Worm (Caenorhabditis elegans) whole organism, young adult: ENCODE measurements around the gene Y26G10.5.

ENCODE experiments used
- B0019.2 ChIP-seq: fragments of 200-800 bp; sonication (Bioruptor generic); conservative IDR thresholded peaks from 2 replicates; pipeline ENCODE4 v1.3.6; 2022; ENCODE audit warnings: missing genetic modification reagents, missing genetic modification characterization, missing compliant biosample characterization
- B0261.1 ChIP-seq: sonication (generic microtip); optimal IDR thresholded peaks from 2 replicates; lab custom pipeline; 2016; ENCODE audit warnings: mild to moderate bottlenecking, missing genetic modification characterization, moderate library complexity, missing compliant biosample characterization
- C06A6.2 ChIP-seq: fragments of 200-800 bp; sonication (Bioruptor generic); conservative IDR thresholded peaks from 2 replicates; pipeline ENCODE4 v1.3.6; 2022; ENCODE audit warnings: missing genetic modification characterization, missing compliant biosample characterization
- C17E4.6 ChIP-seq: fragments of 200-800 bp; sonication (Bioruptor generic); IDR thresholded peaks from 2 replicates; pipeline ENCODE4 v1.3.6; 2022; ENCODE audit warnings: missing genetic modification reagents, missing genetic modification characterization, missing compliant biosample characterization
- F10E7.11 ChIP-seq: sonication (generic microtip); optimal IDR thresholded peaks from 2 replicates; lab custom pipeline; 2017; ENCODE audit warnings: mild to moderate bottlenecking, missing genetic modification characterization, moderate library complexity, missing compliant biosample characterization
- F49E8.2 ChIP-seq: sonication (generic microtip); optimal IDR thresholded peaks from 3 replicates; lab custom pipeline; 2017; ENCODE audit warnings: missing genetic modification characterization, mild to moderate bottlenecking, missing compliant biosample characterization, antibody characterized with exemption, moderate library complexity; ENCODE audit not compliant: insufficient read depth
- F52B5.7 ChIP-seq: sonication (generic microtip); optimal IDR thresholded peaks from 2 replicates; lab custom pipeline; 2016; ENCODE audit warnings: mild to moderate bottlenecking, missing genetic modification characterization, missing compliant biosample characterization
- F57A8.1 ChIP-seq: fragments of 200-800 bp; sonication (Bioruptor generic); optimal IDR thresholded peaks from 2 replicates; lab custom pipeline; 2018; ENCODE audit warnings: mild to moderate bottlenecking, missing genetic modification characterization, moderate library complexity, missing compliant biosample characterization
- T26A5.8 ChIP-seq: sonication (generic microtip); optimal IDR thresholded peaks from 2 replicates; lab custom pipeline; 2016; ENCODE audit warnings: missing genetic modification characterization, missing compliant biosample characterization
- ZK185.1 ChIP-seq: sonication (generic microtip); optimal IDR thresholded peaks from 2 replicates; lab custom pipeline; 2016; ENCODE audit warnings: mild to moderate bottlenecking, missing genetic modification characterization, missing compliant biosample characterization; ENCODE audit not compliant: poor library complexity, severe bottlenecking
- akir-1 ChIP-seq: fragments of 200-800 bp; sonication (Bioruptor generic); optimal IDR thresholded peaks from 2 replicates; lab custom pipeline; 2018; ENCODE audit warnings: mild to moderate bottlenecking, missing genetic modification characterization, moderate library complexity, missing compliant biosample characterization
- bed-1 ChIP-seq: fragments of 200-800 bp; sonication (Bioruptor generic); IDR thresholded peaks from 2 replicates; pipeline ENCODE4 v1.3.6; 2022; ENCODE audit warnings: missing genetic modification reagents, missing genetic modification characterization, missing compliant biosample characterization
- ceh-100 ChIP-seq: fragments of 200-800 bp; sonication (Bioruptor generic); IDR thresholded peaks from 2 replicates; pipeline ENCODE4 v1.3.6; 2022; ENCODE audit warnings: missing genetic modification reagents, missing genetic modification characterization, missing compliant biosample characterization
- ceh-40 ChIP-seq: fragments of 200-800 bp; sonication (Bioruptor generic); IDR thresholded peaks from 2 replicates; pipeline ENCODE4 v1.3.6; 2022; ENCODE audit warnings: missing genetic modification characterization, missing compliant biosample characterization
- ceh-58 ChIP-seq: fragments of 200-800 bp; sonication (Bioruptor generic); IDR thresholded peaks from 2 replicates; pipeline ENCODE4 v1.3.6; 2022; ENCODE audit warnings: missing genetic modification characterization, missing compliant biosample characterization
- dpff-1 ChIP-seq: sonication (generic microtip); optimal IDR thresholded peaks from 2 replicates; lab custom pipeline; 2017; ENCODE audit warnings: mild to moderate bottlenecking, missing genetic modification characterization, missing compliant biosample characterization
- dpl-1 ChIP-seq: fragments of 150-350 bp; optimal IDR thresholded peaks from 2 replicates; lab custom pipeline; 2014; ENCODE audit warnings: missing biosample characterization, missing genetic modification reagents, missing genetic modification characterization
- efl-1 ChIP-seq: fragments of 150-350 bp; optimal IDR thresholded peaks from 2 replicates; lab custom pipeline; 2014; ENCODE audit warnings: missing biosample characterization, missing genetic modification reagents, missing genetic modification characterization
- egl-18 ChIP-seq: fragments of 200-800 bp; sonication (Bioruptor generic); IDR thresholded peaks from 2 replicates; pipeline ENCODE4 v1.3.6; 2022; ENCODE audit warnings: missing genetic modification reagents, missing genetic modification characterization, missing compliant biosample characterization
- egl-44 ChIP-seq: fragments of 200-800 bp; sonication (Bioruptor generic); IDR thresholded peaks from 2 replicates; pipeline ENCODE4 v1.3.6; 2022; ENCODE audit warnings: missing genetic modification reagents, missing genetic modification characterization, missing compliant biosample characterization
- ets-4 ChIP-seq: fragments of 200-800 bp; sonication (Bioruptor generic); optimal IDR thresholded peaks from 2 replicates; lab custom pipeline; 2018; ENCODE audit warnings: mild to moderate bottlenecking, missing genetic modification characterization, missing compliant biosample characterization
- gei-17 ChIP-seq: fragments of 200-800 bp; sonication (Bioruptor generic); optimal IDR thresholded peaks from 2 replicates; lab custom pipeline; 2018; ENCODE audit warnings: mild to moderate bottlenecking, missing genetic modification characterization, missing compliant biosample characterization
- hmg-20 ChIP-seq: fragments of 200-800 bp; sonication (Bioruptor generic); IDR thresholded peaks from 2 replicates; pipeline ENCODE4 v1.3.6; 2022; ENCODE audit warnings: missing genetic modification reagents, missing genetic modification characterization, missing compliant biosample characterization
- lin-26 ChIP-seq: fragments of 200-800 bp; sonication (Bioruptor generic); IDR thresholded peaks from 2 replicates; pipeline ENCODE4 v1.3.6; 2022; ENCODE audit warnings: missing genetic modification reagents, missing genetic modification characterization, missing compliant biosample characterization
- lin-35 ChIP-seq, 3 experiments: fragments of 150-350 bp in 2 of 3; sonication (generic microtip) in 1 of 3; optimal IDR thresholded peaks; 2 replicates each; lab custom pipeline; 2014 to 2018; ENCODE audit warnings: missing biosample characterization in 3 of 3, missing genetic modification characterization in 3 of 3, missing genetic modification reagents in 3 of 3
- lin-40 ChIP-seq: sonication (generic microtip); optimal IDR thresholded peaks from 2 replicates; lab custom pipeline; 2016; ENCODE audit warnings: missing genetic modification characterization, mild to moderate bottlenecking, missing compliant biosample characterization, missing genotype, missing genetic modification reagents
- lir-1 ChIP-seq: fragments of 200-800 bp; sonication (Bioruptor generic); conservative IDR thresholded peaks from 2 replicates; pipeline ENCODE4 v1.3.6; 2022; ENCODE audit warnings: missing genetic modification reagents, missing genetic modification characterization, missing compliant biosample characterization
- lsl-1 ChIP-seq: fragments of 200-800 bp; sonication (Bioruptor generic); optimal IDR thresholded peaks from 2 replicates; lab custom pipeline; 2018; ENCODE audit warnings: mild to moderate bottlenecking, missing genetic modification characterization, moderate library complexity, missing compliant biosample characterization
- madf-3 ChIP-seq: fragments of 200-800 bp; sonication (Bioruptor generic); IDR thresholded peaks from 2 replicates; pipeline ENCODE4 v1.3.6; 2022; ENCODE audit warnings: missing genetic modification reagents, missing genetic modification characterization, missing compliant biosample characterization
- madf-6 ChIP-seq: fragments of 200-800 bp; sonication (Bioruptor generic); IDR thresholded peaks from 2 replicates; pipeline ENCODE4 v1.3.6; 2022; ENCODE audit warnings: missing genetic modification reagents, missing genetic modification characterization, missing compliant biosample characterization
- mcd-1 ChIP-seq: fragments of 200-800 bp; sonication (Bioruptor generic); IDR thresholded peaks from 2 replicates; pipeline ENCODE4 v1.3.6; 2022; ENCODE audit warnings: missing genetic modification reagents, missing genetic modification characterization, missing compliant biosample characterization
- mxl-1 ChIP-seq: sonication (generic microtip); optimal IDR thresholded peaks from 2 replicates; lab custom pipeline; 2016; ENCODE audit warnings: missing genetic modification characterization, missing compliant biosample characterization
- nfya-2 ChIP-seq: fragments of 200-800 bp; sonication (Bioruptor generic); IDR thresholded peaks from 2 replicates; pipeline ENCODE4 v1.3.6; 2022; ENCODE audit warnings: missing genetic modification reagents, missing genetic modification characterization, missing compliant biosample characterization
- nhr-120 ChIP-seq: fragments of 200-800 bp; sonication (Bioruptor generic); IDR thresholded peaks from 2 replicates; pipeline ENCODE4 v1.3.6; 2022; ENCODE audit warnings: missing genetic modification characterization, missing compliant biosample characterization
- nhr-179 ChIP-seq: sonication (generic microtip); optimal IDR thresholded peaks from 2 replicates; lab custom pipeline; 2016; ENCODE audit warnings: mild to moderate bottlenecking, missing genetic modification characterization, missing compliant biosample characterization
- nhr-80 ChIP-seq: sonication (generic microtip); optimal IDR thresholded peaks from 2 replicates; lab custom pipeline; 2016; ENCODE audit warnings: missing genetic modification characterization, missing compliant biosample characterization
- nhr-90 ChIP-seq: sonication (generic microtip); optimal IDR thresholded peaks from 2 replicates; lab custom pipeline; 2016; ENCODE audit warnings: missing genotype, mild to moderate bottlenecking, missing genetic modification characterization, missing compliant biosample characterization
- repo-1 ChIP-seq: sonication (generic microtip); optimal IDR thresholded peaks from 2 replicates; lab custom pipeline; 2017; ENCODE audit warnings: mild to moderate bottlenecking, missing genetic modification characterization, missing compliant biosample characterization
- rpc-1 ChIP-seq, 2 experiments: fragments of 150-350 bp in 1 of 2; sonication (generic microtip) in 1 of 2; optimal IDR thresholded peaks; 2 replicates each; lab custom pipeline; 2014 to 2018; ENCODE audit warnings: missing biosample characterization in 1 of 2, missing genetic modification characterization in 1 of 2, missing genetic modification reagents in 1 of 2, missing genotype in 1 of 2
- sdz-38 ChIP-seq: sonication (generic microtip); optimal IDR thresholded peaks from 2 replicates; lab custom pipeline; 2016; ENCODE audit warnings: missing genotype, missing genetic modification characterization, missing compliant biosample characterization
- sea-2 ChIP-seq: fragments of 200-800 bp; sonication (Bioruptor generic); IDR thresholded peaks from 2 replicates; pipeline ENCODE4 v1.3.6; 2022; ENCODE audit warnings: missing genetic modification characterization, missing compliant biosample characterization
- sptf-2 ChIP-seq: fragments of 200-800 bp; sonication (Bioruptor generic); optimal IDR thresholded peaks from 2 replicates; lab custom pipeline; 2018; ENCODE audit warnings: mild to moderate bottlenecking, missing genetic modification characterization, missing compliant biosample characterization
- tbp1 ChIP-seq: fragments of 200-800 bp; sonication (Bioruptor generic); optimal IDR thresholded peaks from 2 replicates; lab custom pipeline; 2018; ENCODE audit warnings: mild to moderate bottlenecking, missing genetic modification characterization, missing compliant biosample characterization
- tlf-1 ChIP-seq: fragments of 200-800 bp; sonication (Bioruptor generic); optimal IDR thresholded peaks from 2 replicates; lab custom pipeline; 2018; ENCODE audit warnings: mild to moderate bottlenecking, missing genetic modification characterization, missing compliant biosample characterization
- xnd-1 ChIP-seq: sonication (generic microtip); optimal IDR thresholded peaks from 2 replicates; lab custom pipeline; 2016; ENCODE audit warnings: missing genotype, missing genetic modification reagents, missing genetic modification characterization, missing compliant biosample characterization
- zim-3 ChIP-seq: sonication (generic microtip); optimal IDR thresholded peaks from 2 replicates; lab custom pipeline; 2017; ENCODE audit warnings: mild to moderate bottlenecking, missing genetic modification characterization, moderate library complexity, missing compliant biosample characterization

Y26G10.5 gene

ce11 chrV:17739801-17740200 is 39.2 kb upstream of the Y26G10.5 start, which contains the start of gene cutl-4:
TSS of gene cutl-4 (minus strand) at chrV:17739901.
- TF ChIP-seq nhr-179 (tag; lab: Kevin White, UChicago) (no peak), sptf-2 (GFP tag; lab: Kevin White, UChicago) (no peak), nfya-2 (no peak), madf-3 (no peak), tlf-1 (no peak), B0261.1 (no peak), C17E4.6 (GFP tag; lab: Robert Waterston, UW) (no peak), zim-3 (tag; lab: Kevin White, UChicago) (no peak), F49E8.2 (tag; lab: Kevin White, UChicago) (no peak), ceh-58 (no peak), egl-44 (no peak), F10E7.11 (tag; lab: Kevin White, UChicago) (no peak)

- TF ChIP-seq lin-40 = no peak
- TF ChIP-seq lsl-1 (GFP tag; lab: Kevin White, UChicago) = no peak
- no peak for TF ChIP-seq xnd-1
- TF ChIP-seq rpc-1 (optimal IDR thresholded peaks at IDR 0.05; lab: Kevin White, UChicago) = no peak
- no peak for TF ChIP-seq rpc-1 (tag; optimal IDR thresholded peaks at IDR 0.05; lab: Kevin White, UChicago)
- no peak for TF ChIP-seq mxl-1 (tag; lab: Kevin White, UChicago)
- no peak for TF ChIP-seq bed-1 (GFP tag; lab: Robert Waterston, UW)
- no peak for TF ChIP-seq ceh-100 (GFP tag; lab: Robert Waterston, UW)
- no peak for TF ChIP-seq lin-35 (GFP tag; optimal IDR thresholded peaks at IDR 0.05; lab: Kevin White, UChicago)
- TF ChIP-seq hmg-20 (GFP tag; lab: Robert Waterston, UW) = no peak
- TF ChIP-seq nhr-179 (tag; lab: Kevin White, UChicago) = no peak
- TF ChIP-seq nfya-2 = no peak
- no peak for TF ChIP-seq repo-1 (tag; lab: Kevin White, UChicago)
- no peak for TF ChIP-seq ZK185.1 (tag; lab: Kevin White, UChicago)
- TF ChIP-seq ceh-40 (GFP tag; lab: Robert Waterston, UW) = no peak
- no peak for TF ChIP-seq lir-1
Observed at ce11 chrV:17732516-17732915, 31.9 kb upstream of the Y26G10.5 start, which contains the start of gene twk-42. TSS of gene twk-42 (minus strand) at chrV:17732616.

- no peak for TF ChIP-seq C06A6.2
- TF ChIP-seq B0019.2 (GFP tag; lab: Robert Waterston, UW) = no peak
- no peak for TF ChIP-seq gei-17 (GFP tag; lab: Kevin White, UChicago)
- TF ChIP-seq lin-26 = no peak
- no peak for TF ChIP-seq dpff-1 (tag; lab: Kevin White, UChicago)
- no peak for TF ChIP-seq madf-3
- no peak for TF ChIP-seq mxl-1 (tag; lab: Kevin White, UChicago)
- no peak for TF ChIP-seq sdz-38
- TF ChIP-seq ets-4 (GFP tag; lab: Kevin White, UChicago) = no peak
- TF ChIP-seq sea-2 (GFP tag; lab: Robert Waterston, UW) = no peak
- no peak for TF ChIP-seq ceh-58
- TF ChIP-seq mcd-1 (GFP tag; lab: Robert Waterston, UW) = no peak
- TF ChIP-seq, all 124 proteins: peak for 0
Observed at ce11 chrV:17728757-17729156, 28.1 kb upstream of the Y26G10.5 start.

- TF ChIP-seq nhr-90 (no peak), T26A5.8 (tag; lab: Kevin White, UChicago) (no peak), tbp1 (GFP tag; lab: Kevin White, UChicago) (no peak), madf-6 (GFP tag; lab: Robert Waterston, UW) (no peak), F57A8.1 (no peak), gei-17 (GFP tag; lab: Kevin White, UChicago) (no peak), F52B5.7 (tag; lab: Kevin White, UChicago) (no peak), lsl-1 (GFP tag; lab: Kevin White, UChicago) (no peak), akir-1 (GFP tag; lab: Kevin White, UChicago) (no peak), lin-40 (no peak), nhr-120 (GFP tag; lab: Robert Waterston, UW) (no peak), nhr-80 (tag; lab: Kevin White, UChicago) (no peak), efl-1 (GFP tag; lab: Kevin White, UChicago) (no peak), egl-18 (GFP tag; lab: Robert Waterston, UW) (no peak), dpl-1 (GFP tag; lab: Kevin White, UChicago) (no peak), ets-4 (GFP tag; lab: Kevin White, UChicago) (no peak)
Observed at ce11 chrV:17728336-17728735, 27.7 kb upstream of the Y26G10.5 start.
